Worm (Caenorhabditis elegans) whole organism, L1 larva: ENCODE data around the gene ZK666.2.

Experiments
- C04F5.9 ChIP-seq: sonication (generic microtip); optimal IDR thresholded peaks from 2 replicates; lab custom pipeline; 2016; ENCODE audit warnings: missing genetic modification characterization, missing compliant biosample characterization
- F16B12.6 ChIP-seq: fragments of 150-350 bp; optimal IDR thresholded peaks from 2 replicates; lab custom pipeline; 2014; ENCODE audit warnings: missing biosample characterization, missing genetic modification characterization
- Y116A8C.19 ChIP-seq: sonication (generic microtip); optimal IDR thresholded peaks from 2 replicates; lab custom pipeline; 2016; ENCODE audit warnings: missing compliant biosample characterization, missing genetic modification characterization, borderline replicate concordance
- aha-1 ChIP-seq: fragments of 150-350 bp; optimal IDR thresholded peaks from 2 replicates; lab custom pipeline; 2014; ENCODE audit warnings: missing biosample characterization, missing genetic modification characterization
- alr-1 ChIP-seq: fragments of 200-800 bp; sonication (Bioruptor generic); optimal IDR thresholded peaks from 2 replicates; lab custom pipeline; 2018; ENCODE audit warnings: borderline replicate concordance, mild to moderate bottlenecking, missing genetic modification characterization, missing compliant biosample characterization
- ama-1 ChIP-seq: fragments of 150-350 bp; optimal IDR thresholded peaks from 2 replicates; lab custom pipeline; 2014
- ceh-63 ChIP-seq: fragments of 200-800 bp; sonication (Bioruptor generic); optimal IDR thresholded peaks from 2 replicates; lab custom pipeline; 2018; ENCODE audit warnings: mild to moderate bottlenecking, missing genetic modification characterization, missing compliant biosample characterization
- ceh-82 ChIP-seq, 3 experiments: fragments of 150-350 bp in 1 of 3; sonication (generic microtip) in 2 of 3; optimal IDR thresholded peaks; 2 replicates each; lab custom pipeline; 2014 to 2017; ENCODE audit warnings: missing biosample characterization in 3 of 3, missing genetic modification characterization in 3 of 3
- dsc-1 ChIP-seq: sonication (generic microtip); optimal IDR thresholded peaks from 2 replicates; lab custom pipeline; 2016; ENCODE audit warnings: mild to moderate bottlenecking, missing genetic modification characterization, missing compliant biosample characterization
- efl-1 ChIP-seq, 4 experiments: fragments of 150-350 bp; optimal IDR thresholded peaks in 3 of 4; peaks in 1 of 4; 1 replicate in 1 of 4; 2 replicates in 3 of 4; lab custom pipeline; 2014; ENCODE audit warnings: missing biosample characterization in 2 of 4, missing genetic modification characterization in 2 of 4, missing genetic modification reagents in 2 of 4
- efl-3 ChIP-seq: fragments of 200-800 bp; sonication (Bioruptor generic); optimal IDR thresholded peaks from 2 replicates; lab custom pipeline; 2018; ENCODE audit warnings: mild to moderate bottlenecking, missing genetic modification characterization, missing compliant biosample characterization
- elt-2 ChIP-seq: sonication (generic microtip); optimal IDR thresholded peaks from 2 replicates; lab custom pipeline; 2016; ENCODE audit warnings: missing genetic modification characterization, mild to moderate bottlenecking, inconsistent platforms, missing compliant biosample characterization, missing genetic modification reagents
- fkh-10 ChIP-seq: sonication (generic microtip); optimal IDR thresholded peaks from 2 replicates; lab custom pipeline; 2017; ENCODE audit warnings: missing biosample characterization, missing genetic modification reagents, missing genetic modification characterization
- lin-14 ChIP-seq: fragments of 200-800 bp; sonication (Bioruptor generic); optimal IDR thresholded peaks from 2 replicates; lab custom pipeline; 2018; ENCODE audit warnings: mild to moderate bottlenecking, missing genetic modification characterization, moderate library complexity, missing compliant biosample characterization
- lin-15B ChIP-seq: fragments of 150-350 bp; sonication (generic microtip); optimal IDR thresholded peaks from 3 replicates; lab custom pipeline; 2014; ENCODE audit warnings: missing biosample characterization, missing genetic modification characterization
- lin-39 ChIP-seq: fragments of 150-350 bp; optimal IDR thresholded peaks from 2 replicates; lab custom pipeline; 2014; ENCODE audit warnings: missing biosample characterization, missing genetic modification reagents, missing genetic modification characterization
- lsy-2 ChIP-seq, 2 experiments: fragments of 150-350 bp; optimal IDR thresholded peaks; 2 replicates each; lab custom pipeline; 2014; ENCODE audit warnings: missing biosample characterization in 2 of 2, missing genetic modification characterization in 2 of 2
- mab-9 ChIP-seq: fragments of 200-800 bp; sonication (Bioruptor generic); IDR thresholded peaks from 2 replicates; pipeline ENCODE4 v1.3.6; 2022; ENCODE audit warnings: missing genetic modification reagents, missing genetic modification characterization, missing compliant biosample characterization
- mef-2 ChIP-seq: fragments of 150-350 bp; optimal IDR thresholded peaks from 2 replicates; lab custom pipeline; 2014; ENCODE audit warnings: missing biosample characterization, missing genetic modification characterization
- mep-1 ChIP-seq: fragments of 150-350 bp; optimal IDR thresholded peaks from 2 replicates; lab custom pipeline; 2014; ENCODE audit warnings: missing biosample characterization, missing genetic modification characterization
- nhr-11 ChIP-seq: fragments of 150-350 bp; optimal IDR thresholded peaks from 2 replicates; lab custom pipeline; 2014; ENCODE audit warnings: missing biosample characterization, missing genetic modification characterization
- nhr-12 ChIP-seq: sonication (generic microtip); optimal IDR thresholded peaks from 2 replicates; lab custom pipeline; 2017; ENCODE audit warnings: missing biosample characterization, missing genetic modification characterization
- nhr-19 ChIP-seq: fragments of 200-800 bp; sonication (Bioruptor generic); conservative IDR thresholded peaks from 2 replicates; pipeline ENCODE4 v1.3.6; 2022; ENCODE audit warnings: missing genetic modification characterization, missing compliant biosample characterization
- nhr-28 ChIP-seq: fragments of 150-350 bp; optimal IDR thresholded peaks from 2 replicates; lab custom pipeline; 2014; ENCODE audit warnings: missing biosample characterization, missing genetic modification characterization
- nhr-76 ChIP-seq: sonication (generic microtip); optimal IDR thresholded peaks from 2 replicates; lab custom pipeline; 2017; ENCODE audit warnings: missing biosample characterization, missing genetic modification characterization
- nhr-77 ChIP-seq: fragments of 150-350 bp; optimal IDR thresholded peaks from 2 replicates; lab custom pipeline; 2014; ENCODE audit warnings: missing biosample characterization, missing genetic modification characterization
- nhr-85 ChIP-seq: sonication (generic microtip); peaks from one replicate; lab custom pipeline; 2016; ENCODE audit warnings: missing genetic modification characterization, inconsistent platforms, missing compliant biosample characterization
- nhr-90 ChIP-seq: sonication (generic microtip); optimal IDR thresholded peaks from 2 replicates; lab custom pipeline; 2016; ENCODE audit warnings: mild to moderate bottlenecking, missing genetic modification characterization, missing compliant biosample characterization; ENCODE audit not compliant: poor library complexity
- pag-3 ChIP-seq: sonication (generic microtip); optimal IDR thresholded peaks from 2 replicates; lab custom pipeline; 2017; ENCODE audit warnings: missing genetic modification characterization, mild to moderate bottlenecking, missing compliant biosample characterization, antibody characterized with exemption, borderline replicate concordance; ENCODE audit not compliant: insufficient read depth
- pqm-1 ChIP-seq: sonication (generic microtip); optimal IDR thresholded peaks from 3 replicates; lab custom pipeline; 2017; ENCODE audit warnings: missing biosample characterization, missing genetic modification characterization
- snu-23 ChIP-seq: sonication (generic microtip); optimal IDR thresholded peaks from 2 replicates; lab custom pipeline; 2016; ENCODE audit warnings: missing genetic modification characterization, missing compliant biosample characterization
- swsn-7 ChIP-seq: sonication (generic microtip); optimal IDR thresholded peaks from 2 replicates; lab custom pipeline; 2016; ENCODE audit warnings: missing genetic modification characterization, missing compliant biosample characterization
- unc-130 ChIP-seq: fragments of 150-350 bp; optimal IDR thresholded peaks from 2 replicates; lab custom pipeline; 2017; ENCODE audit warnings: missing biosample characterization, missing genetic modification characterization, inconsistent platforms
- unc-62 ChIP-seq: fragments of 150-350 bp; optimal IDR thresholded peaks from 2 replicates; lab custom pipeline; 2014; ENCODE audit warnings: missing biosample characterization, missing genetic modification reagents, missing genetic modification characterization
- ztf-11 ChIP-seq, 2 experiments: sonication (generic microtip); optimal IDR thresholded peaks; 2 replicates each; lab custom pipeline; 2016 to 2017; ENCODE audit warnings: missing genetic modification characterization in 2 of 2, missing biosample characterization in 1 of 2, missing compliant biosample characterization in 1 of 2
- ztf-4 ChIP-seq: fragments of 150-350 bp; optimal IDR thresholded peaks from 2 replicates; lab custom pipeline; 2014; ENCODE audit warnings: missing biosample characterization, missing genetic modification characterization

ZK666.2 gene

ce11 chrII:10485640-10486039 lies 13.9 kb upstream of the ZK666.2 start:
- TF ChIP-seq efl-1 (optimal IDR thresholded peaks at IDR 0.05; lab: Kevin White, UChicago) (no peak), efl-1 (GFP tag; optimal IDR thresholded peaks at IDR 0.05 in 1 of 2; lab: Kevin White, UChicago) (peak in 1 of 2 experiments; percentile 86), pqm-1 (tag; lab: Kevin White, UChicago) (no peak), elt-2 (peak; percentile 46)
- TF ChIP-seq, all 84 proteins: peak for 2

- TF ChIP-seq F16B12.6 (tag; lab: Kevin White, UChicago), result no peak
- no peak for TF ChIP-seq ceh-63
- TF ChIP-seq ceh-82 (tag; optimal IDR thresholded peaks at IDR 0.05; lab: Kevin White, UChicago), result no peak
- TF ChIP-seq Y116A8C.19 (tag; lab: Kevin White, UChicago), result no peak
- no peak for TF ChIP-seq lin-39 (tag; lab: Kevin White, UChicago)
- TF ChIP-seq fkh-10, result no peak
- TF ChIP-seq alr-1 (tag; lab: Kevin White, UChicago), result no peak
- no peak for TF ChIP-seq mef-2 (tag; lab: Kevin White, UChicago)
- no peak for TF ChIP-seq ztf-11 (tag; optimal IDR thresholded peaks at IDR 0.05; lab: Kevin White, UChicago)
- no peak for TF ChIP-seq ama-1 (lab: Kevin White, UChicago)
- TF ChIP-seq dsc-1, result no peak
- no peak for TF ChIP-seq ztf-4 (tag; lab: Kevin White, UChicago)
- TF ChIP-seq, all 84 proteins: peak for 0
These were observed 12.2 kb upstream of the ZK666.2 start for ce11 chrII:10483860-10484259.

DNA sequence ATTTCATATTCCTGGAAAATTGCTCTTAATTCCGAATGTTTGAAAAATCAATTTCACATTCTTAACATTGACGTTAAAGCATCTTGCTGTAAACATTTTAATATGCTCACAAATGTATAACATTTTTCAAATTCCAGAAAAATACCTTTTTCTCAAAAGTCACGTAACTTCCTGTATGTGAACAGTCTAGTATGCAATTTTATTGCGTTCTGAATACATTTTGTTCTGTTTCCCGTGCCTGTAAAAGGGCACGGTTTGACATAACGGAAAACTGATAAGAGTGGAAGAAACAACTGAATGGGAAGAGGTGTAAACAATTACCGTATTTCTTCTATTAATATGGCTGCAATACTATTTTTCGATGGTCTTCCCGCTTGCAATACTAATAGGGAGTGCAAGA lies 11.2 kb upstream of the ZK666.2 start:
- no peak for TF ChIP-seq C04F5.9 (tag; lab: Kevin White, UChicago)
- no peak for TF ChIP-seq ama-1 (lab: Kevin White, UChicago)
- no peak for TF ChIP-seq efl-1 (optimal IDR thresholded peaks at IDR 0.05; lab: Kevin White, UChicago)
- TF ChIP-seq efl-1 (GFP tag; optimal IDR thresholded peaks at IDR 0.05 in 1 of 2; lab: Kevin White, UChicago), result no peak
- no peak for TF ChIP-seq swsn-7
- no peak for TF ChIP-seq nhr-28 (tag; lab: Kevin White, UChicago)
- TF ChIP-seq mep-1, result no peak
- TF ChIP-seq lsy-2 (tag; optimal IDR thresholded peaks at IDR 0.05; lab: Kevin White, UChicago), result no peak
- no peak for TF ChIP-seq unc-130 (tag; lab: Kevin White, UChicago)
- no peak for TF ChIP-seq Y116A8C.19 (tag; lab: Kevin White, UChicago)
- no peak for TF ChIP-seq mab-9 (GFP tag; lab: Robert Waterston, UW)

DNA sequence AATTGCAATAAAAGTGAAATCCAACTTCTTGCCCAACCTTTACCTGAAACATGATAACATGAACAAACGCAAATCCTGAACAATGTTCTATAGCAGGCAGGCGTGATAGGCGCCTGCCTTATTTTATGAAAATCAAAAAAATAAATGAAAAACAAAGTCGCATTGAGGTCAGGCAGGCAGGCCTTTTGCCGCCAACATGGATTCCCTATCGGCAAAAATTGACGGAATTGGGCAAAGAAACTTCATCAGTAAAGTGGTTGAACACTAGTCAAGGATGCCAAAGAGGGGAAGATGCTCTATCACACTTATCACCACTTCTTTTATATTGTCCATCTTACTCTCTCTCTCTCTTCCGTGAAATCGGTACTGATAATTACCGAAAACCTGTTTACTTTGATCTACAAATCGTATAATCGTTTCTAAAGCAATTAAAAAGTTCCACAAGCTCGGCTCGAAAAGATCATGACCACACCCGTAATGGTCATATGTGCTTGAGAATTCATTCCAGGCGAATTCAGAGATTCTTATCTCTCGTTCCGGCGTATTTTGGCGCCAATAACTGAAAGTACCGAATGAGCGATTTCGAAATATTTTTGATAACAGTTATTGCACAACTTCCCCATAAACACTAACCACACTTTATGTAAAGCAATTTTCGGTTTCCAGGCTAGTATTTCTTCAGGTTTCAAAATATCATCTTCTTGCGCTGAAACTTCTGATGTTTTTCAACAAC lies 10.3 kb upstream of the ZK666.2 start, which contains the start of the genes clec-60 and ZK666.11:
clec-60 (minus strand) TSS at position 51 of the 733 bp plus-strand sequence.
ZK666.11 (plus strand) TSS at position 699 of the 733 bp plus-strand sequence.
- TF ChIP-seq efl-1 (optimal IDR thresholded peaks at IDR 0.05; lab: Kevin White, UChicago), result no peak
- peak in 1 of 2 experiments; percentile 56 for TF ChIP-seq efl-1 (GFP tag; optimal IDR thresholded peaks at IDR 0.05 in 1 of 2; lab: Kevin White, UChicago)
- peak; percentile 21 for TF ChIP-seq nhr-85 (tag; lab: Kevin White, UChicago)
- no peak for TF ChIP-seq pag-3 (tag; lab: Kevin White, UChicago)
- no peak for TF ChIP-seq nhr-11 (tag; lab: Kevin White, UChicago)

DNA sequence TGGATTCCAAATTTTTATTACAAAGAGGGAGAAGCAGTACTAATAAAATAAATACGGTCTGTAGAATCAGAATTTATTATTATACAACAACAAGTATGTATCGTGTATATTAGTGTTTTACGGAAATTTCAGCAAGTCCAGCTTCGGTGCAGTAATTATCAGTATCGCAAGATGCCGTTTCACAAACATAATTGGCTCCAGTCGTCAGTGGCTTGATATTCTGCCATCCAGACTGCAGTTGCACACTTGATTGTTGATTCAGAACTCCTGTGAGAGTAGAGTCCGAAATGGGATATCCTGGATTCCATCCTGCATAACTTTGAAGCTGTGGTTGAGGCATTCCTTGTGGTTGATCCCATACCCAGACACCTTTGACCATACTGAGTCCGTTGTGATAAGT lies 8.4 kb upstream of the ZK666.2 start:
- TF ChIP-seq pqm-1 (tag; lab: Kevin White, UChicago), result no peak
- no peak for TF ChIP-seq nhr-76 (tag; lab: Kevin White, UChicago)
- no peak for TF ChIP-seq nhr-77 (tag; lab: Kevin White, UChicago)
- TF ChIP-seq F16B12.6 (tag; lab: Kevin White, UChicago), result no peak
- TF ChIP-seq nhr-12 (tag; lab: Kevin White, UChicago), result no peak
- no peak for TF ChIP-seq unc-62 (GFP tag; lab: Kevin White, UChicago)
- no peak for TF ChIP-seq lin-14 (GFP tag; lab: Kevin White, UChicago)
- TF ChIP-seq aha-1 (tag; lab: Kevin White, UChicago), result no peak
- no peak for TF ChIP-seq nhr-11 (tag; lab: Kevin White, UChicago)
- TF ChIP-seq nhr-19 (GFP tag; lab: Robert Waterston, UW), result no peak
- no peak for TF ChIP-seq C04F5.9 (tag; lab: Kevin White, UChicago)
- no peak for TF ChIP-seq dsc-1
- no peak for TF ChIP-seq nhr-90 (tag; lab: Kevin White, UChicago)
- no peak for TF ChIP-seq lin-15B
- no peak for TF ChIP-seq fkh-10
- TF ChIP-seq efl-3 (GFP tag; lab: Kevin White, UChicago), result no peak
- TF ChIP-seq mep-1, result no peak
- no peak for TF ChIP-seq snu-23 (GFP tag; lab: Kevin White, UChicago)
